Fruit fly (Drosophila melanogaster) whole organism: ENCODE data around the gene CG34015.

Experiments
- CG8478 ChIP-seq: fragments of >200 bp; optimal IDR thresholded peaks from 2 replicates; lab custom pipeline; 2018; ENCODE audit warnings: inconsistent platforms
- EcR ChIP-seq, 2 experiments: fragments of >200 bp; optimal IDR thresholded peaks; 2 replicates each; lab custom pipeline; 2017; ENCODE audit warnings: missing biosample characterization in 2 of 2, missing genetic modification characterization in 2 of 2, missing genetic modification reagents in 2 of 2
- pan ChIP-seq: fragments of >200 bp; optimal IDR thresholded peaks from 2 replicates; lab custom pipeline; 2017
- psq ChIP-seq: fragments of >200 bp; optimal IDR thresholded peaks from 2 replicates; lab custom pipeline; 2017

DNA sequence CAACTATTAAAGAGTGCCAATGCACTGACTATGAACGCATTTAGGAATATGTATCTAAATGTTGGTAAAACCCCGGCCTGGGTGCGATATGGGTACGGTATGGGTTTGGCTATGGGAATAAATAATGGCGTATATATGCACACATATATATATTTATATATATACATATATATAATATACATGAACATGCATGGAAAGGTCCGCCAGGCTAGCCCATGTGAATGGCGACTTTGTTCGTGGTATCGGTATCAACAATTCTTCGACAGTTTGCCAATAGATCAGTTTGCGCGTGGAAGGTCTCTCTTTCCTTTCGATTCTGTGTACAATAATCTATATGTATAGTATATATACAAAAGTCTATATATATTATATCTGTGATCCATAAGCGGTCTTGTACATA lies 42.9 kb downstream of the CG34015 start, which contains the start of gene CG4301:
- TF ChIP-seq CG8478 (lab: Kevin White, UChicago) (no peak), pan (no peak), psq (lab: Kevin White, UChicago) (no peak), EcR (GFP tag; optimal IDR thresholded peaks at IDR 0.05; lab: Kevin White, UChicago) (no peak)
